Fruit fly (Drosophila melanogaster) whole organism, embryonic: Measurements from ENCODE around the gene CG17768.
A peak's percentile ranks its signal among the peaks of the same experiment; 100 is the strongest.

Source experiments
- BEAF-32 ChIP-seq: fragments of 200-800 bp; sonication (Bioruptor generic); optimal IDR thresholded peaks from 3 replicates; lab custom pipeline; 2017; ENCODE audit warnings: missing biosample characterization, missing genetic modification characterization, mild to moderate bottlenecking, moderate library complexity, missing genetic modification reagents
- BtbVII ChIP-seq: fragments of 200-800 bp; sonication (Bioruptor generic); optimal IDR thresholded peaks from 3 replicates; lab custom pipeline; 2017; ENCODE audit warnings: missing biosample characterization, mild to moderate bottlenecking, missing genetic modification characterization
- CG10979 ChIP-seq: fragments of 200-800 bp; sonication (Bioruptor generic); optimal IDR thresholded peaks from 2 replicates; lab custom pipeline; 2018; ENCODE audit warnings: missing biosample characterization, mild to moderate bottlenecking, missing genetic modification characterization, moderate library complexity
- CG12391 ChIP-seq: fragments of 200-800 bp; sonication (Bioruptor generic); optimal IDR thresholded peaks from 3 replicates; lab custom pipeline; 2018; ENCODE audit warnings: missing biosample characterization, mild to moderate bottlenecking, missing genetic modification characterization, moderate library complexity
- CG12659 ChIP-seq: fragments of 200-800 bp; sonication (Bioruptor generic); optimal IDR thresholded peaks from 3 replicates; lab custom pipeline; 2017; ENCODE audit warnings: mild to moderate bottlenecking, missing biosample characterization, missing genetic modification reagents, missing genetic modification characterization
- CG12769 ChIP-seq: fragments of 200-800 bp; sonication (Bioruptor generic); optimal IDR thresholded peaks from 2 replicates; lab custom pipeline; 2019; ENCODE audit warnings: missing biosample characterization, mild to moderate bottlenecking, missing genetic modification characterization, moderate library complexity
- CG13424 ChIP-seq: fragments of 200-800 bp; sonication (Bioruptor generic); optimal IDR thresholded peaks from 2 replicates; lab custom pipeline; 2019; ENCODE audit warnings: missing biosample characterization, mild to moderate bottlenecking, missing genetic modification characterization, moderate library complexity
- CG14710 ChIP-seq: fragments of 200-800 bp; sonication (Bioruptor generic); optimal IDR thresholded peaks from 3 replicates; lab custom pipeline; 2019; ENCODE audit warnings: missing biosample characterization, mild to moderate bottlenecking, missing genetic modification characterization, moderate library complexity
- CG16813 ChIP-seq: fragments of 200-800 bp; sonication (Bioruptor generic); IDR thresholded peaks from 3 replicates; pipeline ENCODE4 v1.3.6; 2022; ENCODE audit warnings: missing biosample characterization, missing genetic modification characterization; ENCODE audit not compliant: partially characterized antibody
- CG17829 ChIP-seq: fragments of 200-800 bp; optimal IDR thresholded peaks from 2 replicates; lab custom pipeline; 2019; ENCODE audit warnings: missing biosample characterization, mild to moderate bottlenecking, missing genetic modification characterization, moderate library complexity
- CG2712 ChIP-seq: fragments of 200-800 bp; optimal IDR thresholded peaks from 3 replicates; lab custom pipeline; 2019; ENCODE audit warnings: missing biosample characterization, mild to moderate bottlenecking, missing genetic modification characterization, moderate library complexity
- CG30020 ChIP-seq: fragments of 200-800 bp; optimal IDR thresholded peaks from 2 replicates; lab custom pipeline; 2019; ENCODE audit warnings: missing biosample characterization, mild to moderate bottlenecking, missing genetic modification characterization, moderate library complexity
- CG34422 ChIP-seq: fragments of 200-800 bp; sonication (Bioruptor generic); IDR thresholded peaks from 3 replicates; pipeline ENCODE4 v1.3.6; 2022; ENCODE audit warnings: missing biosample characterization, missing genetic modification characterization
- CG4617 ChIP-seq: fragments of 200-800 bp; sonication (Bioruptor generic); optimal IDR thresholded peaks from 3 replicates; lab custom pipeline; 2016; ENCODE audit warnings: missing biosample characterization, missing genetic modification characterization, borderline replicate concordance
- CG8388 ChIP-seq: fragments of 200-800 bp; sonication (Bioruptor generic); optimal IDR thresholded peaks from 2 replicates; lab custom pipeline; 2019; ENCODE audit warnings: missing biosample characterization, mild to moderate bottlenecking, missing genetic modification characterization, moderate library complexity
- CG8924 ChIP-seq: fragments of 200-800 bp; optimal IDR thresholded peaks from 3 replicates; lab custom pipeline; 2019; ENCODE audit warnings: missing biosample characterization, mild to moderate bottlenecking, missing genetic modification characterization, moderate library complexity
- CG9797 ChIP-seq: fragments of 200-800 bp; sonication (Bioruptor generic); optimal IDR thresholded peaks from 3 replicates; lab custom pipeline; 2018; ENCODE audit warnings: missing biosample characterization, mild to moderate bottlenecking, missing genetic modification characterization
- CG9817 ChIP-seq: fragments of 200-800 bp; sonication (Bioruptor generic); optimal IDR thresholded peaks from 2 replicates; lab custom pipeline; 2018; ENCODE audit warnings: missing biosample characterization, mild to moderate bottlenecking, missing genetic modification characterization, moderate library complexity
- D ChIP-seq, 2 experiments: fragments of 200-800 bp in 1 of 2; fragments of >200 bp in 1 of 2; sonication (Bioruptor generic) in 1 of 2; optimal IDR thresholded peaks; 2 replicates in 1 of 2; 3 replicates in 1 of 2; lab custom pipeline; 2017; ENCODE audit warnings: mild to moderate bottlenecking in 1 of 2, missing biosample characterization in 1 of 2, missing genetic modification characterization in 1 of 2, missing genetic modification reagents in 1 of 2
- Deaf1 ChIP-seq: fragments of 200-800 bp; optimal IDR thresholded peaks from 3 replicates; lab custom pipeline; 2019; ENCODE audit warnings: missing biosample characterization, mild to moderate bottlenecking, missing genetic modification characterization, moderate library complexity
- Dll ChIP-seq: fragments of 200-800 bp; sonication (Bioruptor generic); IDR thresholded peaks from 4 replicates; pipeline ENCODE4 v1.3.6; 2022; ENCODE audit warnings: missing biosample characterization, missing genetic modification characterization; ENCODE audit not compliant: partially characterized antibody
- Dp ChIP-seq: fragments of 200-800 bp; sonication (Bioruptor generic); optimal IDR thresholded peaks from 2 replicates; lab custom pipeline; 2018; ENCODE audit warnings: missing biosample characterization, mild to moderate bottlenecking, missing genetic modification characterization, moderate library complexity
- Dref ChIP-seq: fragments of 200-800 bp; sonication (Bioruptor generic); IDR thresholded peaks from 2 replicates; pipeline ENCODE4 v1.3.6; 2022; ENCODE audit warnings: missing biosample characterization, missing genetic modification characterization
- Ets97D ChIP-seq: fragments of 200-800 bp; sonication (Bioruptor generic); optimal IDR thresholded peaks from 3 replicates; lab custom pipeline; 2016; ENCODE audit warnings: missing biosample characterization, missing genetic modification characterization
- Fer1 ChIP-seq: fragments of 200-800 bp; sonication (Bioruptor generic); optimal IDR thresholded peaks from 2 replicates; lab custom pipeline; 2017; ENCODE audit warnings: missing biosample characterization, mild to moderate bottlenecking, missing genetic modification characterization
- HmgZ ChIP-seq: fragments of 200-800 bp; sonication (Bioruptor generic); optimal IDR thresholded peaks from 2 replicates; lab custom pipeline; 2018; ENCODE audit warnings: missing biosample characterization, mild to moderate bottlenecking, missing genetic modification characterization
- Lim3 ChIP-seq: fragments of 200-800 bp; sonication (Bioruptor generic); IDR thresholded peaks from 2 replicates; pipeline ENCODE4 v1.3.6; 2022; ENCODE audit warnings: missing biosample characterization, missing genetic modification characterization
- MESR4 ChIP-seq: fragments of 200-800 bp; sonication (Bioruptor generic); optimal IDR thresholded peaks from 2 replicates; lab custom pipeline; 2018; ENCODE audit warnings: missing biosample characterization, mild to moderate bottlenecking, missing genetic modification characterization, moderate library complexity
- Med ChIP-seq: fragments of 200-800 bp; sonication (Bioruptor generic); peaks from one replicate; lab custom pipeline; 2016; ENCODE audit warnings: missing biosample characterization, missing genetic modification characterization, mild to moderate bottlenecking, inconsistent platforms, moderate library complexity
- Pdp1 ChIP-seq, 2 experiments: fragments of 200-800 bp; sonication (Bioruptor generic); optimal IDR thresholded peaks; 3 replicates each; lab custom pipeline; 2016; ENCODE audit warnings: missing biosample characterization in 2 of 2, missing genetic modification characterization in 2 of 2, mild to moderate bottlenecking in 1 of 2, moderate library complexity in 1 of 2
- Ptx1 ChIP-seq: fragments of 200-800 bp; sonication (Bioruptor generic); IDR thresholded peaks from 2 replicates; pipeline ENCODE4 v1.3.6; 2022; ENCODE audit warnings: missing biosample characterization, missing genetic modification characterization
- Scr ChIP-seq: fragments of 200-800 bp; sonication (Bioruptor generic); IDR thresholded peaks from 2 replicates; pipeline ENCODE4 v1.3.6; 2022; ENCODE audit warnings: missing biosample characterization, missing genetic modification characterization; ENCODE audit not compliant: partially characterized antibody
- Trl ChIP-seq, 3 experiments: fragments of >200 bp in 2 of 3; fragments of 200-800 bp in 1 of 3; sonication (Bioruptor generic) in 1 of 3; optimal IDR thresholded peaks; 2 replicates in 1 of 3; 3 replicates in 2 of 3; lab custom pipeline; 2016 to 2017; ENCODE audit warnings: missing biosample characterization in 1 of 3, missing genetic modification characterization in 1 of 3
- ci ChIP-seq: fragments of 200-800 bp; sonication (Bioruptor generic); IDR thresholded peaks from 3 replicates; pipeline ENCODE4 v1.3.6; 2022; ENCODE audit warnings: missing biosample characterization, missing genetic modification characterization
- dati ChIP-seq: fragments of 200-800 bp; sonication (Bioruptor generic); IDR thresholded peaks from 2 replicates; pipeline ENCODE4 v1.3.6; 2022; ENCODE audit warnings: missing biosample characterization, missing genetic modification characterization
- eyg ChIP-seq: fragments of 200-800 bp; sonication (Bioruptor generic); optimal IDR thresholded peaks from 3 replicates; lab custom pipeline; 2016; ENCODE audit warnings: missing biosample characterization, missing genetic modification characterization
- gt ChIP-seq: fragments of 200-800 bp; sonication (Bioruptor generic); IDR thresholded peaks from 2 replicates; pipeline ENCODE4 v1.3.6; 2022; ENCODE audit warnings: missing biosample characterization, missing genetic modification characterization
- ham ChIP-seq: fragments of 200-800 bp; sonication (Bioruptor generic); IDR thresholded peaks from 2 replicates; pipeline ENCODE4 v1.3.6; 2022; ENCODE audit warnings: missing biosample characterization, missing genetic modification characterization
- hbn ChIP-seq: fragments of 200-800 bp; sonication (Bioruptor generic); IDR thresholded peaks from 2 replicates; pipeline ENCODE4 v1.3.6; 2022; ENCODE audit warnings: missing biosample characterization, missing genetic modification characterization; ENCODE audit not compliant: partially characterized antibody
- her ChIP-seq: fragments of 200-800 bp; sonication (Bioruptor generic); optimal IDR thresholded peaks from 2 replicates; lab custom pipeline; 2016; ENCODE audit warnings: missing biosample characterization, missing genetic modification characterization
- ken ChIP-seq: fragments of 200-800 bp; sonication (Bioruptor generic); IDR thresholded peaks from 3 replicates; pipeline ENCODE4 v1.3.6; 2022; ENCODE audit warnings: missing biosample characterization, missing genetic modification characterization
- knrl ChIP-seq: fragments of 200-800 bp; sonication (Bioruptor generic); IDR thresholded peaks from 3 replicates; pipeline ENCODE4 v1.3.6; 2022; ENCODE audit warnings: missing biosample characterization, missing genetic modification characterization; ENCODE audit not compliant: partially characterized antibody
- odd ChIP-seq: fragments of 200-800 bp; sonication (Bioruptor generic); optimal IDR thresholded peaks from 2 replicates; lab custom pipeline; 2017; ENCODE audit warnings: missing biosample characterization, mild to moderate bottlenecking, missing genetic modification characterization
- pum ChIP-seq: fragments of 200-800 bp; sonication (Bioruptor generic); optimal IDR thresholded peaks from 2 replicates; lab custom pipeline; 2016; ENCODE audit warnings: missing biosample characterization, missing genetic modification characterization
- stc ChIP-seq: fragments of 200-800 bp; sonication (Bioruptor generic); IDR thresholded peaks from 2 replicates; pipeline ENCODE4 v1.3.6; 2022; ENCODE audit warnings: missing biosample characterization, missing genetic modification characterization
- stwl ChIP-seq: fragments of 200-800 bp; sonication (Bioruptor generic); optimal IDR thresholded peaks from 3 replicates; lab custom pipeline; 2018; ENCODE audit warnings: missing biosample characterization, mild to moderate bottlenecking, missing genetic modification characterization, moderate library complexity
- wdn ChIP-seq: fragments of 200-800 bp; sonication (Bioruptor generic); IDR thresholded peaks from 2 replicates; pipeline ENCODE4 v1.3.6; 2022; ENCODE audit warnings: missing biosample characterization, missing genetic modification characterization
- zen ChIP-seq: fragments of 200-800 bp; sonication (Bioruptor generic); optimal IDR thresholded peaks from 3 replicates; lab custom pipeline; 2018; ENCODE audit warnings: missing biosample characterization, mild to moderate bottlenecking, missing genetic modification characterization, moderate library complexity
- zfh1 ChIP-seq: fragments of 200-800 bp; sonication (Bioruptor generic); IDR thresholded peaks from 3 replicates; pipeline ENCODE4 v1.3.6; 2022; ENCODE audit warnings: missing biosample characterization, missing genetic modification characterization

The CG17768 gene

dm6 chr2L:10366525-10366924, 38.5 kb downstream of the CG17768 start, which contains the start of gene CG5056 (continued):
- TF ChIP-seq CG2712 (tag; lab: Kevin White, UChicago) (peak; percentile 63), Fer1 (GFP tag; lab: Kevin White, UChicago) (no peak), MESR4 (GFP tag; lab: Kevin White, UChicago) (peak; percentile 95), odd (no peak), BEAF-32 (GFP tag; lab: Kevin White, UChicago) (peak; percentile 44), ken (GFP tag; lab: Robert Waterston, UW) (no peak), CG10979 (tag; lab: Kevin White, UChicago) (no peak), stc (no peak), hbn (no peak), ci (GFP tag; lab: Robert Waterston, UW) (peak; percentile 23; the same call in 1 of the 3 replicates), Trl (optimal IDR thresholded peaks at IDR 0.05; lab: Kevin White, UChicago) (no peak), Trl (GFP tag; optimal IDR thresholded peaks at IDR 0.05; lab: Kevin White, UChicago) (no peak), zfh1 (GFP tag; lab: Robert Waterston, UW) (no peak), CG8388 (GFP tag; lab: Kevin White, UChicago) (no peak), Ets97D (peak; percentile 40), her (GFP tag; lab: Kevin White, UChicago) (peak; percentile 95), CG14710 (tag; lab: Kevin White, UChicago) (peak; percentile 65), Deaf1 (tag; lab: Kevin White, UChicago) (no peak), Med (peak; percentile 78), CG4617 (GFP tag; lab: Kevin White, UChicago) (peak; percentile 94), gt (GFP tag; lab: Robert Waterston, UW) (no peak), eyg (GFP tag; lab: Kevin White, UChicago) (no peak), Dp (GFP tag; lab: Kevin White, UChicago) (peak; percentile 36), CG12391 (tag; lab: Kevin White, UChicago) (peak; percentile 47), Scr (peak; percentile 26; the same call in 1 of the 2 replicates), dati (GFP tag; lab: Robert Waterston, UW) (no peak), CG9797 (GFP tag; lab: Kevin White, UChicago) (peak; percentile 63), CG16813 (GFP tag; lab: Robert Waterston, UW) (no peak), CG9817 (no peak), ham (GFP tag; lab: Robert Waterston, UW) (no peak), CG8924 (peak; percentile 59), stwl (tag; lab: Kevin White, UChicago) (peak; percentile 59), CG12769 (tag; lab: Kevin White, UChicago) (no peak), Ptx1 (GFP tag; lab: Robert Waterston, UW) (no peak), CG34422 (no peak), knrl (GFP tag; lab: Robert Waterston, UW) (peak; percentile 39; the same call in 1 of the 3 replicates), D (optimal IDR thresholded peaks at IDR 0.05; lab: Kevin White, UChicago) (no peak), D (GFP tag; optimal IDR thresholded peaks at IDR 0.05; lab: Kevin White, UChicago) (peak; percentile 22), BtbVII (GFP tag; lab: Kevin White, UChicago) (no peak), CG12659 (GFP tag; lab: Kevin White, UChicago) (peak; percentile 75), Dref (GFP tag; lab: Robert Waterston, UW) (peak; percentile 39), CG17829 (tag; lab: Kevin White, UChicago) (peak; percentile 47), zen (peak; percentile 41), Pdp1 (GFP tag; optimal IDR thresholded peaks at IDR 0.05; lab: Kevin White, UChicago) (peak in 1 of 2 experiments; percentile 88), wdn (no peak), HmgZ (tag; lab: Kevin White, UChicago) (peak; percentile 62), CG13424 (tag; lab: Kevin White, UChicago) (peak; percentile 30), CG30020 (tag; lab: Kevin White, UChicago) (peak; percentile 100), Lim3 (GFP tag; lab: Robert Waterston, UW) (no peak), pum (GFP tag; lab: Kevin White, UChicago) (no peak), Dll (GFP tag; lab: Robert Waterston, UW) (peak; percentile 28; the same call in 1 of the 4 replicates)
